Worm (Caenorhabditis elegans): ENCODE results near the gene dmd-6.

ce11 chrIV:14620042-14620441, 3.6 kb downstream of the dmd-6 start:
- TF ChIP-seq tab-1 (GFP tag; IDR thresholded peaks at IDR 0.05): no peak
- TF ChIP-seq ref-1 (GFP tag; conservative IDR thresholded peaks at IDR 0.05): no peak
